Fruit fly (Drosophila melanogaster) whole organism, embryonic: ENCODE data around the gene CG33773.
A peak's percentile ranks its signal among the peaks of the same experiment; 100 is the strongest.

Experiments used
- Adf1 ChIP-seq: fragments of 200-800 bp; sonication (Bioruptor generic); IDR thresholded peaks from 2 replicates; pipeline ENCODE4 v1.3.6; 2022; ENCODE audit warnings: missing biosample characterization, missing genetic modification characterization
- Antp ChIP-seq: fragments of 200-800 bp; sonication (Bioruptor generic); optimal IDR thresholded peaks from 3 replicates; lab custom pipeline; 2016; ENCODE audit warnings: missing biosample characterization, missing genetic modification characterization
- Bteb2 ChIP-seq: fragments of 200-800 bp; sonication (Bioruptor generic); optimal IDR thresholded peaks from 2 replicates; lab custom pipeline; 2016; ENCODE audit warnings: missing biosample characterization, missing genetic modification characterization
- CG1024 ChIP-seq: fragments of 200-800 bp; sonication (Bioruptor generic); IDR thresholded peaks from 2 replicates; pipeline ENCODE4 v1.3.6; 2022; ENCODE audit warnings: missing biosample characterization, missing genetic modification characterization
- CG10366 ChIP-seq: fragments of 200-800 bp; sonication (Bioruptor generic); IDR thresholded peaks from 2 replicates; pipeline ENCODE4 v1.3.6; 2022; ENCODE audit warnings: missing biosample characterization, missing genetic modification characterization
- CG12299 ChIP-seq: fragments of 200-800 bp; sonication (Bioruptor generic); optimal IDR thresholded peaks from 2 replicates; lab custom pipeline; 2018; ENCODE audit warnings: missing biosample characterization, mild to moderate bottlenecking, missing genetic modification characterization
- CG13123 ChIP-seq: fragments of 200-800 bp; sonication (Bioruptor generic); optimal IDR thresholded peaks from 2 replicates; lab custom pipeline; 2016; ENCODE audit warnings: missing biosample characterization, missing genetic modification characterization
- CG13894 ChIP-seq: fragments of 200-800 bp; sonication (Bioruptor generic); optimal IDR thresholded peaks from 3 replicates; lab custom pipeline; 2018; ENCODE audit warnings: missing biosample characterization, mild to moderate bottlenecking, missing genetic modification characterization, moderate library complexity
- CG14050 ChIP-seq: fragments of 200-800 bp; sonication (Bioruptor generic); IDR thresholded peaks from 3 replicates; pipeline ENCODE4 v1.3.6; 2022; ENCODE audit warnings: missing biosample characterization, missing genetic modification characterization
- CG14441 ChIP-seq: fragments of 200-800 bp; sonication (Bioruptor generic); IDR thresholded peaks from 2 replicates; pipeline ENCODE4 v1.3.6; 2022; ENCODE audit warnings: missing biosample characterization, missing genetic modification characterization
- CG17328 ChIP-seq: fragments of 200-800 bp; sonication (Bioruptor generic); IDR thresholded peaks from 2 replicates; pipeline ENCODE4 v1.3.6; 2022; ENCODE audit warnings: missing biosample characterization, missing genetic modification characterization
- CG18599 ChIP-seq: fragments of 200-800 bp; sonication (Bioruptor generic); optimal IDR thresholded peaks from 3 replicates; lab custom pipeline; 2017; ENCODE audit warnings: missing biosample characterization, missing genetic modification characterization, mild to moderate bottlenecking, moderate library complexity, missing genetic modification reagents
- CG2678 ChIP-seq: fragments of 200-800 bp; sonication (Bioruptor generic); optimal IDR thresholded peaks from 3 replicates; lab custom pipeline; 2019; ENCODE audit warnings: missing biosample characterization, mild to moderate bottlenecking, missing genetic modification characterization, moderate library complexity
- CG2875 ChIP-seq: fragments of 200-800 bp; sonication (Bioruptor generic); optimal IDR thresholded peaks from 2 replicates; lab custom pipeline; 2017; ENCODE audit warnings: missing biosample characterization, mild to moderate bottlenecking, missing genetic modification characterization, missing genetic modification reagents
- CG31388 ChIP-seq: fragments of 200-800 bp; sonication (Bioruptor generic); optimal IDR thresholded peaks from 2 replicates; lab custom pipeline; 2016; ENCODE audit warnings: missing biosample characterization, missing genetic modification characterization
- CG31441 ChIP-seq: fragments of 200-800 bp; sonication (Bioruptor generic); IDR thresholded peaks from 2 replicates; pipeline ENCODE4 v1.3.6; 2022; ENCODE audit warnings: missing biosample characterization, missing genetic modification characterization
- CG4360 ChIP-seq: fragments of 200-800 bp; sonication (Bioruptor generic); IDR thresholded peaks from 2 replicates; pipeline ENCODE4 v1.3.6; 2022; ENCODE audit warnings: missing biosample characterization, missing genetic modification characterization
- CG4404 ChIP-seq: fragments of 200-800 bp; sonication (Bioruptor generic); IDR thresholded peaks from 2 replicates; pipeline ENCODE4 v1.3.6; 2022; ENCODE audit warnings: missing biosample characterization, missing genetic modification characterization
- CG4617 ChIP-seq: fragments of 200-800 bp; sonication (Bioruptor generic); optimal IDR thresholded peaks from 3 replicates; lab custom pipeline; 2016; ENCODE audit warnings: missing biosample characterization, missing genetic modification characterization, borderline replicate concordance
- CG7928 ChIP-seq: fragments of 200-800 bp; sonication (Bioruptor generic); optimal IDR thresholded peaks from 2 replicates; lab custom pipeline; 2017; ENCODE audit warnings: missing biosample characterization, mild to moderate bottlenecking, missing genetic modification characterization
- CG8089 ChIP-seq: fragments of 200-800 bp; sonication (Bioruptor generic); optimal IDR thresholded peaks from 3 replicates; lab custom pipeline; 2016; ENCODE audit warnings: missing biosample characterization, missing genetic modification characterization
- CG9797 ChIP-seq: fragments of 200-800 bp; sonication (Bioruptor generic); optimal IDR thresholded peaks from 3 replicates; lab custom pipeline; 2018; ENCODE audit warnings: missing biosample characterization, mild to moderate bottlenecking, missing genetic modification characterization
- CHES-1-like ChIP-seq: fragments of 200-800 bp; sonication (Bioruptor generic); optimal IDR thresholded peaks from 2 replicates; lab custom pipeline; 2016; ENCODE audit warnings: missing biosample characterization, missing genetic modification characterization
- CoRest ChIP-seq: fragments of 200-800 bp; sonication (Bioruptor generic); optimal IDR thresholded peaks from 3 replicates; lab custom pipeline; 2018; ENCODE audit warnings: missing biosample characterization, mild to moderate bottlenecking, missing genetic modification characterization, moderate library complexity
- CrebB ChIP-seq: fragments of 200-800 bp; sonication (Bioruptor generic); optimal IDR thresholded peaks from 3 replicates; lab custom pipeline; 2018; ENCODE audit warnings: missing biosample characterization, mild to moderate bottlenecking, missing genetic modification characterization
- D19A ChIP-seq: fragments of 200-800 bp; optimal IDR thresholded peaks from 3 replicates; lab custom pipeline; 2019; ENCODE audit warnings: missing biosample characterization, mild to moderate bottlenecking, missing genetic modification characterization, moderate library complexity
- Dek ChIP-seq: fragments of 200-800 bp; sonication (Bioruptor generic); optimal IDR thresholded peaks from 3 replicates; lab custom pipeline; 2019; ENCODE audit warnings: missing biosample characterization, mild to moderate bottlenecking, missing genetic modification characterization, moderate library complexity
- Doc2 ChIP-seq: fragments of 200-800 bp; sonication (Bioruptor generic); IDR thresholded peaks from 2 replicates; pipeline ENCODE4 v1.3.6; 2022; ENCODE audit warnings: missing biosample characterization, missing genetic modification characterization
- E2f1 ChIP-seq: fragments of 200-800 bp; sonication (Bioruptor generic); IDR thresholded peaks from 2 replicates; pipeline ENCODE4 v1.3.6; 2022; ENCODE audit warnings: missing biosample characterization, missing genetic modification characterization
- HLH54F ChIP-seq: fragments of 200-800 bp; sonication (Bioruptor generic); optimal IDR thresholded peaks from 3 replicates; lab custom pipeline; 2016; ENCODE audit warnings: missing biosample characterization, missing genetic modification characterization
- MBD-R2 ChIP-seq: fragments of 200-800 bp; sonication (Bioruptor generic); IDR thresholded peaks from 2 replicates; pipeline ENCODE4 v1.3.6; 2022; ENCODE audit warnings: missing biosample characterization, missing genetic modification characterization
- MTF-1 ChIP-seq: fragments of 200-800 bp; sonication (Bioruptor generic); optimal IDR thresholded peaks from 2 replicates; lab custom pipeline; 2018; ENCODE audit warnings: missing biosample characterization, mild to moderate bottlenecking, missing genetic modification characterization, borderline replicate concordance
- Nf-YB ChIP-seq: fragments of 200-800 bp; sonication (Bioruptor generic); optimal IDR thresholded peaks from 3 replicates; lab custom pipeline; 2019; ENCODE audit warnings: missing biosample characterization, mild to moderate bottlenecking, missing genetic modification characterization, moderate library complexity
- Ravus ChIP-seq: fragments of 200-800 bp; sonication (Bioruptor generic); IDR thresholded peaks from 2 replicates; pipeline ENCODE4 v1.3.6; 2022; ENCODE audit warnings: missing biosample characterization, missing genetic modification characterization
- ab ChIP-seq: fragments of 200-800 bp; sonication (Bioruptor generic); optimal IDR thresholded peaks from 2 replicates; lab custom pipeline; 2016; ENCODE audit warnings: missing biosample characterization, missing genetic modification characterization
- az2 ChIP-seq: fragments of 200-800 bp; sonication (Bioruptor generic); optimal IDR thresholded peaks from 3 replicates; lab custom pipeline; 2016; ENCODE audit warnings: missing biosample characterization, missing genetic modification characterization
- cad ChIP-seq: fragments of >200 bp; optimal IDR thresholded peaks from 2 replicates; lab custom pipeline; 2017; ENCODE audit warnings: missing biosample characterization, missing genetic modification characterization
- ci ChIP-seq: fragments of 200-800 bp; sonication (Bioruptor generic); IDR thresholded peaks from 3 replicates; pipeline ENCODE4 v1.3.6; 2022; ENCODE audit warnings: missing biosample characterization, missing genetic modification characterization
- jigr1 ChIP-seq: fragments of 200-800 bp; sonication (Bioruptor generic); IDR thresholded peaks from 3 replicates; pipeline ENCODE4 v1.3.6; 2022; ENCODE audit warnings: missing biosample characterization, missing genetic modification characterization
- kah ChIP-seq: fragments of 200-800 bp; sonication (Bioruptor generic); optimal IDR thresholded peaks from 2 replicates; lab custom pipeline; 2018; ENCODE audit warnings: missing biosample characterization, mild to moderate bottlenecking, missing genetic modification characterization
- lmd ChIP-seq: fragments of 200-800 bp; sonication (Bioruptor generic); IDR thresholded peaks from 2 replicates; pipeline ENCODE4 v1.3.6; 2022; ENCODE audit warnings: missing biosample characterization, missing genetic modification characterization
- pum ChIP-seq: fragments of 200-800 bp; sonication (Bioruptor generic); optimal IDR thresholded peaks from 2 replicates; lab custom pipeline; 2016; ENCODE audit warnings: missing biosample characterization, missing genetic modification characterization
- repo ChIP-seq: fragments of 200-800 bp; sonication (Bioruptor generic); optimal IDR thresholded peaks from 2 replicates; lab custom pipeline; 2016; ENCODE audit warnings: missing biosample characterization, missing genetic modification characterization
- run ChIP-seq: fragments of 200-800 bp; sonication (Bioruptor generic); optimal IDR thresholded peaks from 3 replicates; lab custom pipeline; 2018; ENCODE audit warnings: missing biosample characterization, mild to moderate bottlenecking, missing genetic modification characterization
- seq ChIP-seq: fragments of 200-800 bp; sonication (Bioruptor generic); IDR thresholded peaks from 2 replicates; pipeline ENCODE4 v1.3.6; 2022; ENCODE audit warnings: missing biosample characterization, missing genetic modification characterization
- sima ChIP-seq: fragments of 200-800 bp; sonication (Bioruptor generic); optimal IDR thresholded peaks from 2 replicates; lab custom pipeline; 2016; ENCODE audit warnings: missing biosample characterization, missing genetic modification characterization
- sob ChIP-seq: fragments of 200-800 bp; sonication (Bioruptor generic); IDR thresholded peaks from 2 replicates; pipeline ENCODE4 v1.3.6; 2022; ENCODE audit warnings: missing biosample characterization, missing genetic modification characterization
- stc ChIP-seq: fragments of 200-800 bp; sonication (Bioruptor generic); IDR thresholded peaks from 2 replicates; pipeline ENCODE4 v1.3.6; 2022; ENCODE audit warnings: missing biosample characterization, missing genetic modification characterization
- wor ChIP-seq: fragments of 200-800 bp; sonication (Bioruptor generic); IDR thresholded peaks from 2 replicates; pipeline ENCODE4 v1.3.6; 2022; ENCODE audit warnings: missing biosample characterization, missing genetic modification characterization
- yki ChIP-seq: fragments of >200 bp; optimal IDR thresholded peaks from 3 replicates; lab custom pipeline; 2018
- zfh2 ChIP-seq: fragments of 200-800 bp; sonication (Bioruptor generic); optimal IDR thresholded peaks from 2 replicates; lab custom pipeline; 2016; ENCODE audit warnings: missing biosample characterization, missing genetic modification characterization

Gene CG33773

dm6 chr3R:31059807-31060707, 24.9 kb downstream of the CG33773 start (continued):
- TF ChIP-seq pum (GFP tag; lab: Kevin White, UChicago) (peak; percentile 7), zfh2 (GFP tag; lab: Kevin White, UChicago) (peak; percentile 7), CoRest (tag; lab: Kevin White, UChicago) (peak; percentile 14), CG7928 (no peak), CG8089 (GFP tag; lab: Kevin White, UChicago) (peak; percentile 31), CG31388 (GFP tag; lab: Kevin White, UChicago) (no peak), Adf1 (GFP tag; lab: Robert Waterston, UW) (no peak), CG13123 (GFP tag; lab: Kevin White, UChicago) (no peak), HLH54F (GFP tag; lab: Kevin White, UChicago) (peak; percentile 3), Ravus (no peak), CG14441 (GFP tag; lab: Robert Waterston, UW) (peak; percentile 37; the same call in 1 of the 2 replicates), Doc2 (GFP tag; lab: Robert Waterston, UW) (no peak), sob (GFP tag; lab: Robert Waterston, UW) (no peak; the same call in 1 of the 2 replicates), seq (GFP tag; lab: Robert Waterston, UW) (no peak), Antp (GFP tag; lab: Kevin White, UChicago) (peak; percentile 63), CG14050 (GFP tag; lab: Robert Waterston, UW) (peak; percentile 38; the same call in 2 of the 3 replicates), wor (GFP tag; lab: Robert Waterston, UW) (peak; percentile 22; the same call in 1 of the 2 replicates), CG9797 (GFP tag; lab: Kevin White, UChicago) (no peak), lmd (GFP tag; lab: Robert Waterston, UW) (peak; percentile 25; the same call in 1 of the 2 replicates), CG4404 (no peak), CG10366 (peak; percentile 39), CG4360 (peak; percentile 77), CG2875 (GFP tag; lab: Kevin White, UChicago) (no peak), sima (GFP tag; lab: Kevin White, UChicago) (no peak), repo (GFP tag; lab: Kevin White, UChicago) (no peak), ab (GFP tag; lab: Kevin White, UChicago) (no peak), cad (GFP tag; lab: Kevin White, UChicago) (no peak), CHES-1-like (GFP tag; lab: Kevin White, UChicago) (no peak), ci (GFP tag; lab: Robert Waterston, UW) (peak; percentile 76), yki (lab: Kevin White, UChicago) (no peak), CrebB (tag; lab: Kevin White, UChicago) (no peak), jigr1 (GFP tag; lab: Robert Waterston, UW) (no peak), CG2678 (peak; percentile 40), CG4617 (GFP tag; lab: Kevin White, UChicago) (no peak), CG18599 (peak; percentile 57), CG13894 (tag; lab: Kevin White, UChicago) (no peak), MTF-1 (GFP tag; lab: Kevin White, UChicago) (no peak), CG12299 (tag; lab: Kevin White, UChicago) (no peak), CG31441 (GFP tag; lab: Robert Waterston, UW) (no peak; the same call in 1 of the 2 replicates), run (tag; lab: Kevin White, UChicago) (no peak), Nf-YB (GFP tag; lab: Kevin White, UChicago) (no peak), stc (GFP tag; lab: Robert Waterston, UW) (peak; percentile 67), kah (GFP tag; lab: Kevin White, UChicago) (no peak), D19A (tag; lab: Kevin White, UChicago) (no peak), az2 (GFP tag; lab: Kevin White, UChicago) (peak; percentile 37), E2f1 (GFP tag; lab: Robert Waterston, UW) (peak; percentile 39; the same call in 1 of the 2 replicates), CG17328 (GFP tag; lab: Robert Waterston, UW) (peak; percentile 49), Bteb2 (GFP tag; lab: Kevin White, UChicago) (no peak), CG1024 (GFP tag; lab: Robert Waterston, UW) (no peak), MBD-R2 (GFP tag; lab: Robert Waterston, UW) (no peak), Dek (tag; lab: Kevin White, UChicago) (no peak)
